Worm (Caenorhabditis elegans): ENCODE data around the gene srlf-27.
A peak's percentile ranks its signal among the peaks of the same experiment; 100 is the strongest.

srlf-27 gene

DNA sequence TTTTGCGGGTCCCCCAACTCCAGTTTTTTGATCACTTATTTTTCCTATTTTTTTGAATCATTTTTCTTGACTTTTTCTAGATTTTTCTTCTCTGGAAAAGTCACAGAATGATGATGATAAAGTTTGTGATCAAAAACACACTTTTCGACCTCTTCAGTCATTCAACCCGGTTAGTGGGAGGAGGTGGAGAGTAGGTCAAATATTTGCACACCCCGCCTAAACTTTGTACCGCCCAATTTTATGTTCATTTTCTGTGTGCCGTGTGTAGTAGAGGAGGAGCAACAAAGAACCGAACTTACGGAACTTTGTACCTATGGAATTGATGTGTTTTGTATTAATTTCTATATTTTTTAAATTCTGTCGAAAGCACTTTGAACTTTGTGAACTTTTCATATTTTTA, 20.0 kb upstream of the srlf-27 start:
- no peak for TF ChIP-seq pat-9 (tag; optimal IDR thresholded peaks at IDR 0.05)
- no peak for TF ChIP-seq eyg-1 (tag; optimal IDR thresholded peaks at IDR 0.05)
- no peak for TF ChIP-seq ceh-45 (GFP tag; IDR thresholded peaks at IDR 0.05)
- no peak for TF ChIP-seq lin-11 (tag; optimal IDR thresholded peaks at IDR 0.05)
- no peak for TF ChIP-seq nhr-232 (tag; optimal IDR thresholded peaks at IDR 0.05)
- TF ChIP-seq pqm-1 (tag; optimal IDR thresholded peaks at IDR 0.05): no peak
- no peak for TF ChIP-seq unc-3 (GFP tag; conservative IDR thresholded peaks at IDR 0.05)
- no peak for TF ChIP-seq unc-3 (tag; optimal IDR thresholded peaks at IDR 0.05)
- TF ChIP-seq T23F11.4 (GFP tag; optimal IDR thresholded peaks at IDR 0.05): no peak

ce11 chrIV:14617985-14618384, 19.5 kb upstream of the srlf-27 start:
- TF ChIP-seq sdc-2 (tag; optimal IDR thresholded peaks at IDR 0.05) (no peak), ceh-24 (tag; optimal IDR thresholded peaks at IDR 0.05) (no peak), dmd-4 (tag; optimal IDR thresholded peaks at IDR 0.05; ENCODE audit: borderline replicate concordance) (no peak), K09A11.1 (tag; optimal IDR thresholded peaks at IDR 0.05; ENCODE audit: insufficient read depth) (no peak), pag-3 (tag; optimal IDR thresholded peaks at IDR 0.05; ENCODE audit: borderline replicate concordance) (no peak), odd-2 (tag; optimal IDR thresholded peaks at IDR 0.05) (no peak), sox-2 (GFP tag; IDR thresholded peaks at IDR 0.05) (no peak), elt-2 (tag; optimal IDR thresholded peaks at IDR 0.05) (no peak), ceh-34 (tag; optimal IDR thresholded peaks at IDR 0.05) (no peak), zip-5 (tag; optimal IDR thresholded peaks at IDR 0.05) (no peak), hlh-6 (tag; optimal IDR thresholded peaks at IDR 0.05) (no peak), K02D7.2 (tag; optimal IDR thresholded peaks at IDR 0.05) (no peak), hlh-15 (tag; optimal IDR thresholded peaks at IDR 0.05) (no peak), ceh-31 (tag; optimal IDR thresholded peaks at IDR 0.05) (no peak), dve-1 (tag; optimal IDR thresholded peaks at IDR 0.05) (no peak), unc-42 (tag; optimal IDR thresholded peaks at IDR 0.05) (no peak), che-1 (tag; optimal IDR thresholded peaks at IDR 0.05) (no peak), ceh-30 (tag; optimal IDR thresholded peaks at IDR 0.05) (no peak), C38D4.7 (GFP tag; optimal IDR thresholded peaks at IDR 0.05) (no peak), ceh-14 (tag; optimal IDR thresholded peaks at IDR 0.05) (no peak)

DNA sequence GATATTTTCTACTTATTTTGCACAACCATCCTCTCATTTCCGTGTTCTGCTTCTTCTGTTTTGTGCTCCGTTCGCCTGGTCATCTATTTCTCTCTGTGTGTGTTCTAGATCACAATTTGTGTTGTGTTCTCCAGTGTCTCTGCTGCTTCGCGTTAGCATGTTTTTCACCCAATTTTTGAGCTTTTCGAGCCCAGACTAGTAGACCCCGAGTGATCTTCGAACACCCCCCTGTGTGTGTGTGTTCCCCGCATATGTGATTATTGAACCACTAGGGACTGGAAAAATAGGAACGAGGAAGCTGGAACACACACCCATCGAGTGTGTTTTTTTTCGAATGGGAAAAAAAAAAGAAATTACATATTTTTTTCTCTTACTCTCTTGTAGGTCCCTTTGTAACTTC, 19.0 kb upstream of the srlf-27 start:
- no peak for TF ChIP-seq nfya-1 (tag; optimal IDR thresholded peaks at IDR 0.05)
- TF ChIP-seq ets-4 (tag; optimal IDR thresholded peaks at IDR 0.05): no peak
- no peak for TF ChIP-seq hlh-6 (tag; optimal IDR thresholded peaks at IDR 0.05)

DNA sequence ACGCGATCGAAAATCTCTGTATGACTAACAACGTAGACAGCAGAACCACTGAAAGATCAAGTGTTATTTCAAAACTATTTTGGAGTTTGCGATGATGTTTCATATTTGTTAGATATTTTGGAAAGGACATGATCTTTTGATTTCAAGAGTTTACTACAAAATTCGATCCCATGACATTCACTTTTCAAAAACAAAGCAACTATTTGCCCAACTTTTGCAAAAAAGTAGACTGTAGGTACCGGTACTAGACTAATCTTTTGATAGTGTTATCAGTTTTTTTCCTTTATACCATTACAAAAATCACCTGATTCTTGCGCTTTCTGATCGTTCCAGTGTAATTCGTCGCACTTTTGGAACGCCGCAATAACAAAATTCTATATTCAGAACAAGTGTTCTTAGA, 17.5 kb upstream of the srlf-27 start:
- TF ChIP-seq ztf-16 (tag; optimal IDR thresholded peaks at IDR 0.05) (no peak), pqm-1 (tag; optimal IDR thresholded peaks at IDR 0.05) (no peak), pha-4 (tag; optimal IDR thresholded peaks at IDR 0.05) (no peak), hlh-6 (tag; optimal IDR thresholded peaks at IDR 0.05) (no peak), sox-4 (tag; optimal IDR thresholded peaks at IDR 0.05) (no peak), sox-2 (GFP tag; IDR thresholded peaks at IDR 0.05) (no peak), madf-2 (tag; optimal IDR thresholded peaks at IDR 0.05) (no peak), ceh-19 (GFP tag; optimal IDR thresholded peaks at IDR 0.05) (no peak)

DNA sequence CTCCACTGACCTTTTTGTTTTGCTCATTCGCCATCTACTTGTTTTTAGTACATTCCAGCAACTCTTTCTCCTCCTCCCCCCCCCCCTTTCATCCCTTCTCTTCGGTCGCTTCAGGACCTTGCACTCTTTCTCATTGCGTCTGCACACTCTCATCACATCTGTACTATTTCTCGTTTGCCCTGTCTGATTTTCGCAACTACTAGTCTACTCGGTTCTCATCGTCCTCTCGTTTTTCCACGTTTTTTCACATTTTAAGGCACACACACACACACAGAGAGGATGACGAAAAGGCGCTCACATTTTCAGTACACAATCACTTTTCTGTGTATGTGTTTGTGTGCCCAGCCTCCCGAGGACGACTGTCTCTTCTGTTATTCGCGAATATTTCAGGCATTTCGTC, 17.0 kb upstream of the srlf-27 start:
- no peak for TF ChIP-seq ttx-3 (tag; optimal IDR thresholded peaks at IDR 0.05)
- TF ChIP-seq elt-4 (tag; optimal IDR thresholded peaks at IDR 0.05): no peak
- peak; percentile 3 for TF ChIP-seq syd-9 (tag; optimal IDR thresholded peaks at IDR 0.05)
- TF ChIP-seq ceh-31 (tag; optimal IDR thresholded peaks at IDR 0.05): peak; percentile 48
- TF ChIP-seq K09A11.1 (tag; optimal IDR thresholded peaks at IDR 0.05; ENCODE audit: insufficient read depth): peak; percentile 12
- peak; percentile 33 for TF ChIP-seq nfya-1 (tag; optimal IDR thresholded peaks at IDR 0.05)
- peak; percentile 28 for TF ChIP-seq ceh-18 (tag; optimal IDR thresholded peaks at IDR 0.05)
- TF ChIP-seq ceh-34 (tag; optimal IDR thresholded peaks at IDR 0.05): peak; percentile 26
- TF ChIP-seq ceh-19 (GFP tag; optimal IDR thresholded peaks at IDR 0.05): peak; percentile 52
